Worm (Caenorhabditis elegans) whole organism, mixed stage, embryonic: ENCODE measurements around the gene M70.5.

Source experiments
- M03D4.4 ChIP-seq: sonication (generic microtip); optimal IDR thresholded peaks from 2 replicates; lab custom pipeline; 2017; ENCODE audit warnings: mild to moderate bottlenecking, missing genetic modification characterization, missing compliant biosample characterization
- bed-3 ChIP-seq: fragments of 200-800 bp; sonication (Bioruptor generic); optimal IDR thresholded peaks from 3 replicates; lab custom pipeline; 2018; ENCODE audit warnings: mild to moderate bottlenecking, missing genetic modification characterization, moderate library complexity, missing compliant biosample characterization
- blmp-1 ChIP-seq: fragments of 150-350 bp; optimal IDR thresholded peaks from 2 replicates; lab custom pipeline; 2014; ENCODE audit warnings: missing biosample characterization, missing genetic modification characterization
- ceh-39 ChIP-seq: fragments of 150-350 bp; optimal IDR thresholded peaks from 2 replicates; lab custom pipeline; 2014; ENCODE audit warnings: missing biosample characterization, missing genetic modification characterization
- ceh-43 ChIP-seq: fragments of 200-800 bp; sonication (Bioruptor generic); optimal IDR thresholded peaks from 2 replicates; lab custom pipeline; 2018; ENCODE audit warnings: mild to moderate bottlenecking, missing genetic modification characterization, moderate library complexity, missing compliant biosample characterization
- ceh-83 ChIP-seq: fragments of 200-800 bp; sonication (Bioruptor generic); optimal IDR thresholded peaks from 2 replicates; lab custom pipeline; 2018; ENCODE audit warnings: mild to moderate bottlenecking, missing genetic modification characterization, missing compliant biosample characterization
- ces-1 ChIP-seq: fragments of 150-350 bp; optimal IDR thresholded peaks from 2 replicates; lab custom pipeline; 2014; ENCODE audit warnings: missing biosample characterization, missing genetic modification reagents, missing genetic modification characterization
- cnd-1 ChIP-seq: fragments of 200-800 bp; sonication (Bioruptor generic); optimal IDR thresholded peaks from 2 replicates; lab custom pipeline; 2018; ENCODE audit warnings: mild to moderate bottlenecking, missing genetic modification characterization, missing compliant biosample characterization
- elt-3 ChIP-seq: fragments of 150-350 bp; optimal IDR thresholded peaks from 2 replicates; lab custom pipeline; 2014; ENCODE audit warnings: missing biosample characterization, missing genetic modification characterization
- flh-1 ChIP-seq: fragments of 200-800 bp; sonication (Bioruptor generic); optimal IDR thresholded peaks from 2 replicates; lab custom pipeline; 2018; ENCODE audit warnings: mild to moderate bottlenecking, missing genetic modification characterization, moderate library complexity, missing compliant biosample characterization
- ham-2 ChIP-seq: fragments of 200-800 bp; sonication (Bioruptor generic); optimal IDR thresholded peaks from 2 replicates; lab custom pipeline; 2018; ENCODE audit warnings: mild to moderate bottlenecking, missing genetic modification characterization, missing compliant biosample characterization
- hlh-1 ChIP-seq: fragments of 150-350 bp; optimal IDR thresholded peaks from 2 replicates; lab custom pipeline; 2014; ENCODE audit warnings: missing biosample characterization, missing genetic modification reagents, missing genetic modification characterization
- lin-13 ChIP-seq: fragments of 150-350 bp; optimal IDR thresholded peaks from 2 replicates; lab custom pipeline; 2014; ENCODE audit warnings: missing biosample characterization, missing genetic modification characterization
- lin-32 ChIP-seq: fragments of 200-800 bp; sonication (Bioruptor generic); optimal IDR thresholded peaks from 2 replicates; lab custom pipeline; 2018; ENCODE audit warnings: mild to moderate bottlenecking, missing genetic modification characterization, missing compliant biosample characterization
- lsy-2 ChIP-seq: fragments of 150-350 bp; optimal IDR thresholded peaks from 2 replicates; lab custom pipeline; 2014; ENCODE audit warnings: missing biosample characterization, missing genetic modification characterization
- mab-5 ChIP-seq: fragments of 150-350 bp; optimal IDR thresholded peaks from 2 replicates; lab custom pipeline; 2014; ENCODE audit warnings: missing biosample characterization, missing genetic modification characterization
- mep-1 ChIP-seq: fragments of 150-350 bp; optimal IDR thresholded peaks from 2 replicates; lab custom pipeline; 2017; ENCODE audit warnings: missing biosample characterization, missing genetic modification reagents, missing genetic modification characterization, inconsistent platforms
- mls-2 ChIP-seq: sonication (generic microtip); optimal IDR thresholded peaks from 2 replicates; lab custom pipeline; 2016; ENCODE audit warnings: mild to moderate bottlenecking, missing genetic modification characterization, moderate library complexity, missing compliant biosample characterization
- nhr-12 ChIP-seq: fragments of 150-350 bp; optimal IDR thresholded peaks from 2 replicates; lab custom pipeline; 2014; ENCODE audit warnings: missing biosample characterization, missing genetic modification characterization
- nhr-2 ChIP-seq: fragments of 150-350 bp; optimal IDR thresholded peaks from 2 replicates; lab custom pipeline; 2014; ENCODE audit warnings: missing biosample characterization, missing genetic modification characterization
- nhr-237 ChIP-seq: fragments of 150-350 bp; optimal IDR thresholded peaks from 2 replicates; lab custom pipeline; 2014; ENCODE audit warnings: missing biosample characterization, missing genetic modification characterization
- nhr-28 ChIP-seq: fragments of 150-350 bp; optimal IDR thresholded peaks from 2 replicates; lab custom pipeline; 2014; ENCODE audit warnings: missing biosample characterization, missing genetic modification characterization
- nhr-76 ChIP-seq: sonication (generic microtip); optimal IDR thresholded peaks from 2 replicates; lab custom pipeline; 2017; ENCODE audit warnings: missing biosample characterization, missing genetic modification characterization
- pha-4 ChIP-seq: fragments of 150-350 bp; optimal IDR thresholded peaks from 2 replicates; lab custom pipeline; 2018; ENCODE audit warnings: missing biosample characterization, missing genetic modification reagents, missing genetic modification characterization
- sem-2 ChIP-seq: fragments of 200-800 bp; sonication (Bioruptor generic); optimal IDR thresholded peaks from 2 replicates; lab custom pipeline; 2018; ENCODE audit warnings: mild to moderate bottlenecking, missing genetic modification characterization, missing compliant biosample characterization
- snpc-4 ChIP-seq: fragments of 150-350 bp; optimal IDR thresholded peaks from 2 replicates; lab custom pipeline; 2014; ENCODE audit warnings: missing biosample characterization, missing genetic modification characterization
- unc-39 ChIP-seq: fragments of 150-350 bp; optimal IDR thresholded peaks from 2 replicates; lab custom pipeline; 2014; ENCODE audit warnings: missing biosample characterization, missing genetic modification characterization
- unc-62 ChIP-seq: fragments of 150-350 bp; optimal IDR thresholded peaks from 2 replicates; lab custom pipeline; 2014; ENCODE audit warnings: missing biosample characterization, missing genetic modification reagents, missing genetic modification characterization
- zip-8 ChIP-seq: fragments of 150-350 bp; optimal IDR thresholded peaks from 2 replicates; lab custom pipeline; 2014; ENCODE audit warnings: missing biosample characterization, missing genetic modification characterization
- ztf-11 ChIP-seq: fragments of 150-350 bp; optimal IDR thresholded peaks from 2 replicates; lab custom pipeline; 2014; ENCODE audit warnings: missing biosample characterization, missing genetic modification characterization

M70.5 gene

ce11 chrIV:2235983-2236382, 39.4 kb downstream of the M70.5 start:
- TF ChIP-seq pha-4 (tag; lab: Kevin White, UChicago), result no peak
- no peak for TF ChIP-seq ham-2
- TF ChIP-seq lin-13 (tag; lab: Kevin White, UChicago), result no peak
- no peak for TF ChIP-seq nhr-12
- TF ChIP-seq mls-2 (tag; lab: Kevin White, UChicago), result no peak
- TF ChIP-seq nhr-2 (tag; lab: Kevin White, UChicago), result no peak
- no peak for TF ChIP-seq nhr-76 (tag; lab: Kevin White, UChicago)
- no peak for TF ChIP-seq flh-1
- no peak for TF ChIP-seq sem-2 (GFP tag; lab: Kevin White, UChicago)
- TF ChIP-seq elt-3 (tag; lab: Kevin White, UChicago), result no peak
- no peak for TF ChIP-seq nhr-237
- TF ChIP-seq unc-39 (tag; lab: Kevin White, UChicago), result no peak
- no peak for TF ChIP-seq ces-1 (GFP tag; lab: Kevin White, UChicago)
- no peak for TF ChIP-seq lin-32 (GFP tag; lab: Kevin White, UChicago)
- TF ChIP-seq ceh-39 (tag; lab: Kevin White, UChicago), result no peak
- TF ChIP-seq unc-62 (GFP tag; lab: Kevin White, UChicago), result no peak

- TF ChIP-seq snpc-4 (tag; lab: Kevin White, UChicago) (no peak), nhr-12 (no peak), lin-13 (tag; lab: Kevin White, UChicago) (no peak), pha-4 (tag; lab: Kevin White, UChicago) (no peak), mab-5 (tag; lab: Kevin White, UChicago) (no peak), lsy-2 (no peak), ceh-39 (tag; lab: Kevin White, UChicago) (no peak), blmp-1 (tag; lab: Kevin White, UChicago) (no peak)
Observed at ce11 chrIV:2228678-2229077, 46.7 kb downstream of the M70.5 start.

ce11 chrIV:2223685-2224084, 51.7 kb downstream of the M70.5 start:
- TF ChIP-seq nhr-76 (tag; lab: Kevin White, UChicago) (no peak), zip-8 (tag; lab: Kevin White, UChicago) (peak; percentile 93), cnd-1 (tag; lab: Kevin White, UChicago) (no peak), bed-3 (no peak)
- TF ChIP-seq, all 35 proteins: peak for 1

ce11 chrIV:2223144-2223543, 52.3 kb downstream of the M70.5 start:
- TF ChIP-seq lin-13 (tag; lab: Kevin White, UChicago) (no peak), ham-2 (no peak), blmp-1 (tag; lab: Kevin White, UChicago) (no peak), unc-62 (GFP tag; lab: Kevin White, UChicago) (no peak), bed-3 (no peak), ztf-11 (tag; lab: Kevin White, UChicago) (no peak)
- TF ChIP-seq, all 35 proteins: peak for 0

ce11 chrIV:2222528-2222927, 52.9 kb downstream of the M70.5 start, which contains the start of gene fnip-2:
Gene fnip-2 (plus strand): TSS chrIV:2222828.
- TF ChIP-seq nhr-76 (tag; lab: Kevin White, UChicago), result no peak
- TF ChIP-seq flh-1, result no peak
- no peak for TF ChIP-seq nhr-12
- TF ChIP-seq nhr-28 (tag; lab: Kevin White, UChicago), result no peak
- no peak for TF ChIP-seq ceh-83
- no peak for TF ChIP-seq lin-32 (GFP tag; lab: Kevin White, UChicago)
- TF ChIP-seq nhr-2 (tag; lab: Kevin White, UChicago), result no peak
- TF ChIP-seq blmp-1 (tag; lab: Kevin White, UChicago), result no peak
- no peak for TF ChIP-seq lsy-2

- TF ChIP-seq nhr-2 (tag; lab: Kevin White, UChicago), result no peak
- peak; percentile 41 for TF ChIP-seq ceh-43 (GFP tag; lab: Kevin White, UChicago)
- TF ChIP-seq unc-39 (tag; lab: Kevin White, UChicago), result no peak
Observed at ce11 chrIV:2221350-2221749, 54.1 kb downstream of the M70.5 start.

- TF ChIP-seq flh-1 (no peak), bed-3 (no peak), mep-1 (tag; lab: Kevin White, UChicago) (no peak), lin-32 (GFP tag; lab: Kevin White, UChicago) (no peak), zip-8 (tag; lab: Kevin White, UChicago) (no peak), M03D4.4 (no peak), sem-2 (GFP tag; lab: Kevin White, UChicago) (no peak), ceh-83 (no peak), unc-62 (GFP tag; lab: Kevin White, UChicago) (no peak), nhr-28 (tag; lab: Kevin White, UChicago) (no peak), nhr-12 (no peak), nhr-2 (tag; lab: Kevin White, UChicago) (no peak), ztf-11 (tag; lab: Kevin White, UChicago) (no peak), hlh-1 (tag; lab: Kevin White, UChicago) (no peak), nhr-237 (no peak), lin-13 (tag; lab: Kevin White, UChicago) (no peak), ham-2 (no peak), elt-3 (tag; lab: Kevin White, UChicago) (no peak)
Observed at ce11 chrIV:2220896-2221295, 54.5 kb downstream of the M70.5 start.
